Fruit fly (Drosophila melanogaster) whole organism, embryonic: ENCODE measurements around the gene orion.

Experiments used
- Aef1 ChIP-seq: fragments of 200-800 bp; sonication (Bioruptor generic); IDR thresholded peaks from 3 replicates; pipeline ENCODE4 v1.3.6; 2022; ENCODE audit warnings: missing biosample characterization, missing genetic modification characterization
- B-H2 ChIP-seq: fragments of 200-800 bp; sonication (Bioruptor generic); optimal IDR thresholded peaks from 2 replicates; lab custom pipeline; 2018; ENCODE audit warnings: missing biosample characterization, mild to moderate bottlenecking, missing genetic modification characterization
- CG10274 ChIP-seq: fragments of 200-800 bp; sonication (Bioruptor generic); optimal IDR thresholded peaks from 3 replicates; lab custom pipeline; 2017; ENCODE audit warnings: missing biosample characterization, mild to moderate bottlenecking, missing genetic modification characterization
- CG11085 ChIP-seq: fragments of 200-800 bp; sonication (Bioruptor generic); IDR thresholded peaks from 2 replicates; pipeline ENCODE4 v1.3.6; 2022; ENCODE audit warnings: missing biosample characterization, missing genetic modification characterization
- CG11247 ChIP-seq: fragments of 200-800 bp; sonication (Bioruptor generic); IDR thresholded peaks from 2 replicates; pipeline ENCODE4 v1.3.6; 2022; ENCODE audit warnings: missing biosample characterization, missing genetic modification characterization
- CG15696 ChIP-seq: fragments of 200-800 bp; sonication (Bioruptor generic); optimal IDR thresholded peaks from 2 replicates; lab custom pipeline; 2019; ENCODE audit warnings: missing biosample characterization, mild to moderate bottlenecking, missing genetic modification characterization, moderate library complexity
- CG17568 ChIP-seq: fragments of 200-800 bp; sonication (Bioruptor generic); optimal IDR thresholded peaks from 2 replicates; lab custom pipeline; 2018; ENCODE audit warnings: missing biosample characterization, mild to moderate bottlenecking, missing genetic modification characterization, moderate library complexity
- CG17802 ChIP-seq: fragments of 200-800 bp; sonication (Bioruptor generic); optimal IDR thresholded peaks from 2 replicates; lab custom pipeline; 2018; ENCODE audit warnings: missing biosample characterization, mild to moderate bottlenecking, missing genetic modification characterization, moderate library complexity
- CG1792 ChIP-seq: fragments of 200-800 bp; sonication (Bioruptor generic); optimal IDR thresholded peaks from 2 replicates; lab custom pipeline; 2016; ENCODE audit warnings: missing biosample characterization, missing genetic modification characterization
- CG30403 ChIP-seq: fragments of 200-800 bp; sonication (Bioruptor generic); optimal IDR thresholded peaks from 3 replicates; lab custom pipeline; 2016; ENCODE audit warnings: missing biosample characterization, missing genetic modification characterization
- CG5245 ChIP-seq: fragments of 200-800 bp; sonication (Bioruptor generic); optimal IDR thresholded peaks from 3 replicates; lab custom pipeline; 2016; ENCODE audit warnings: missing biosample characterization, missing genetic modification characterization
- CG6765 ChIP-seq: fragments of 200-800 bp; sonication (Bioruptor generic); optimal IDR thresholded peaks from 3 replicates; lab custom pipeline; 2017; ENCODE audit warnings: missing biosample characterization, mild to moderate bottlenecking, missing genetic modification characterization
- CG7271 ChIP-seq: fragments of 200-800 bp; sonication (Bioruptor generic); optimal IDR thresholded peaks from 2 replicates; lab custom pipeline; 2018; ENCODE audit warnings: missing biosample characterization, mild to moderate bottlenecking, missing genetic modification characterization, moderate library complexity
- CG8089 ChIP-seq: fragments of 200-800 bp; sonication (Bioruptor generic); optimal IDR thresholded peaks from 3 replicates; lab custom pipeline; 2016; ENCODE audit warnings: missing biosample characterization, missing genetic modification characterization
- CG9215 ChIP-seq: fragments of 200-800 bp; sonication (Bioruptor generic); IDR thresholded peaks from 2 replicates; pipeline ENCODE4 v1.3.6; 2022; ENCODE audit warnings: missing biosample characterization, missing genetic modification characterization
- D19B ChIP-seq: fragments of 200-800 bp; sonication (Bioruptor generic); optimal IDR thresholded peaks from 2 replicates; lab custom pipeline; 2017; ENCODE audit warnings: missing biosample characterization, mild to moderate bottlenecking, missing genetic modification characterization
- Doc2 ChIP-seq: fragments of 200-800 bp; sonication (Bioruptor generic); IDR thresholded peaks from 2 replicates; pipeline ENCODE4 v1.3.6; 2022; ENCODE audit warnings: missing biosample characterization, missing genetic modification characterization
- Doc3 ChIP-seq: fragments of 200-800 bp; sonication (Bioruptor generic); IDR thresholded peaks from 3 replicates; pipeline ENCODE4 v1.3.6; 2022; ENCODE audit warnings: missing biosample characterization, missing genetic modification characterization; ENCODE audit not compliant: partially characterized antibody
- ERR ChIP-seq: fragments of 200-800 bp; sonication (Bioruptor generic); optimal IDR thresholded peaks from 2 replicates; lab custom pipeline; 2016; ENCODE audit warnings: missing biosample characterization, missing genetic modification characterization
- Fer1 ChIP-seq: fragments of 200-800 bp; sonication (Bioruptor generic); optimal IDR thresholded peaks from 2 replicates; lab custom pipeline; 2017; ENCODE audit warnings: missing biosample characterization, mild to moderate bottlenecking, missing genetic modification characterization
- HLH54F ChIP-seq: fragments of 200-800 bp; sonication (Bioruptor generic); optimal IDR thresholded peaks from 3 replicates; lab custom pipeline; 2016; ENCODE audit warnings: missing biosample characterization, missing genetic modification characterization
- Lim3 ChIP-seq: fragments of 200-800 bp; sonication (Bioruptor generic); IDR thresholded peaks from 2 replicates; pipeline ENCODE4 v1.3.6; 2022; ENCODE audit warnings: missing biosample characterization, missing genetic modification characterization
- Mad ChIP-seq: fragments of 200-800 bp; sonication (Bioruptor generic); optimal IDR thresholded peaks from 2 replicates; lab custom pipeline; 2016; ENCODE audit warnings: missing biosample characterization, missing genetic modification characterization
- NK7.1 ChIP-seq: fragments of 200-800 bp; sonication (Bioruptor generic); optimal IDR thresholded peaks from 3 replicates; lab custom pipeline; 2016; ENCODE audit warnings: missing biosample characterization, missing genetic modification characterization
- Vsx1 ChIP-seq: fragments of 200-800 bp; sonication (Bioruptor generic); optimal IDR thresholded peaks from 2 replicates; lab custom pipeline; 2017; ENCODE audit warnings: missing biosample characterization, mild to moderate bottlenecking, missing genetic modification characterization, missing genetic modification reagents
- ac ChIP-seq: fragments of 200-800 bp; sonication (Bioruptor generic); optimal IDR thresholded peaks from 3 replicates; lab custom pipeline; 2017; ENCODE audit warnings: missing biosample characterization, mild to moderate bottlenecking, missing genetic modification characterization
- amos ChIP-seq: fragments of 200-800 bp; sonication (Bioruptor generic); IDR thresholded peaks from 2 replicates; pipeline ENCODE4 v1.3.6; 2022; ENCODE audit warnings: missing biosample characterization, missing genetic modification characterization; ENCODE audit not compliant: partially characterized antibody
- crp ChIP-seq, 2 experiments: fragments of 200-800 bp; sonication (Bioruptor generic); optimal IDR thresholded peaks; 2 replicates in 1 of 2; 3 replicates in 1 of 2; lab custom pipeline; 2017; ENCODE audit warnings: missing biosample characterization in 2 of 2, missing genetic modification characterization in 2 of 2, mild to moderate bottlenecking in 1 of 2, moderate library complexity in 1 of 2
- danr ChIP-seq: fragments of 200-800 bp; sonication (Bioruptor generic); IDR thresholded peaks from 2 replicates; pipeline ENCODE4 v1.3.6; 2022; ENCODE audit warnings: missing biosample characterization, missing genetic modification characterization
- fd96Cb ChIP-seq: fragments of 200-800 bp; sonication (Bioruptor generic); optimal IDR thresholded peaks from 2 replicates; lab custom pipeline; 2018; ENCODE audit warnings: missing biosample characterization, mild to moderate bottlenecking, missing genetic modification characterization, moderate library complexity
- fru ChIP-seq: fragments of >200 bp; optimal IDR thresholded peaks from 2 replicates; lab custom pipeline; 2017
- gro ChIP-seq: fragments of 200-800 bp; sonication (Bioruptor generic); optimal IDR thresholded peaks from 2 replicates; lab custom pipeline; 2016; ENCODE audit warnings: missing biosample characterization, missing genetic modification characterization
- kni ChIP-seq: fragments of 200-800 bp; sonication (Bioruptor generic); optimal IDR thresholded peaks from 3 replicates; lab custom pipeline; 2017; ENCODE audit warnings: mild to moderate bottlenecking, missing biosample characterization, missing genetic modification reagents, missing genetic modification characterization
- lmd ChIP-seq: fragments of 200-800 bp; sonication (Bioruptor generic); IDR thresholded peaks from 2 replicates; pipeline ENCODE4 v1.3.6; 2022; ENCODE audit warnings: missing biosample characterization, missing genetic modification characterization
- nom ChIP-seq: fragments of 200-800 bp; sonication (Bioruptor generic); optimal IDR thresholded peaks from 2 replicates; lab custom pipeline; 2017; ENCODE audit warnings: missing biosample characterization, missing genetic modification characterization, mild to moderate bottlenecking, moderate library complexity, missing genetic modification reagents
- oc ChIP-seq: fragments of 200-800 bp; sonication (Bioruptor generic); optimal IDR thresholded peaks from 2 replicates; lab custom pipeline; 2018; ENCODE audit warnings: missing biosample characterization, mild to moderate bottlenecking, missing genetic modification characterization, moderate library complexity
- onecut ChIP-seq: fragments of 200-800 bp; sonication (Bioruptor generic); IDR thresholded peaks from 2 replicates; pipeline ENCODE4 v1.3.6; 2022; ENCODE audit warnings: missing biosample characterization, missing genetic modification characterization
- pan ChIP-seq, 4 experiments: fragments of >200 bp in 3 of 4; fragments of 200-800 bp in 1 of 4; sonication (Bioruptor generic) in 1 of 4; optimal IDR thresholded peaks in 3 of 4; IDR thresholded peaks in 1 of 4; 2 replicates each; pipeline versions ENCODE4 v1.3.6 to Lab custom; 2017 to 2022; ENCODE audit warnings: missing biosample characterization in 2 of 4, missing genetic modification characterization in 2 of 4, mixed read lengths in 1 of 4
- scrt ChIP-seq: fragments of 200-800 bp; sonication (Bioruptor generic); optimal IDR thresholded peaks from 2 replicates; lab custom pipeline; 2018; ENCODE audit warnings: missing biosample characterization, mild to moderate bottlenecking, missing genetic modification characterization, moderate library complexity
- slp2 ChIP-seq: fragments of 200-800 bp; sonication (Bioruptor generic); optimal IDR thresholded peaks from 2 replicates; lab custom pipeline; 2016; ENCODE audit warnings: missing biosample characterization, missing genetic modification characterization
- sr ChIP-seq: fragments of 200-800 bp; sonication (Bioruptor generic); IDR thresholded peaks from 3 replicates; pipeline ENCODE4 v1.3.6; 2022; ENCODE audit warnings: missing biosample characterization, missing genetic modification characterization
- ssp ChIP-seq: fragments of 200-800 bp; sonication (Bioruptor generic); IDR thresholded peaks from 2 replicates; pipeline ENCODE4 v1.3.6; 2022; ENCODE audit warnings: missing biosample characterization, missing genetic modification characterization
- stwl ChIP-seq: fragments of 200-800 bp; sonication (Bioruptor generic); optimal IDR thresholded peaks from 3 replicates; lab custom pipeline; 2018; ENCODE audit warnings: missing biosample characterization, mild to moderate bottlenecking, missing genetic modification characterization, moderate library complexity
- sug ChIP-seq: fragments of 200-800 bp; optimal IDR thresholded peaks from 2 replicates; lab custom pipeline; 2019; ENCODE audit warnings: missing biosample characterization, mild to moderate bottlenecking, missing genetic modification characterization, moderate library complexity
- tin ChIP-seq: fragments of 200-800 bp; sonication (Bioruptor generic); optimal IDR thresholded peaks from 3 replicates; lab custom pipeline; 2016; ENCODE audit warnings: missing biosample characterization, missing genetic modification characterization
- tna ChIP-seq: fragments of 200-800 bp; sonication (Bioruptor generic); IDR thresholded peaks from 2 replicates; pipeline ENCODE4 v1.3.6; 2022; ENCODE audit warnings: missing biosample characterization, missing genetic modification characterization; ENCODE audit not compliant: partially characterized antibody
- ttk ChIP-seq: fragments of 200-800 bp; sonication (Bioruptor generic); IDR thresholded peaks from 2 replicates; pipeline ENCODE4 v2.1.2; 2022; ENCODE audit warnings: missing biosample characterization, missing genetic modification characterization
- twi ChIP-seq: fragments of 200-800 bp; optimal IDR thresholded peaks from 2 replicates; lab custom pipeline; 2019; ENCODE audit warnings: missing biosample characterization, mild to moderate bottlenecking, missing genetic modification characterization, moderate library complexity
- zen2 ChIP-seq: fragments of 200-800 bp; sonication (Bioruptor generic); IDR thresholded peaks from 3 replicates; pipeline ENCODE4 v1.3.6; 2022; ENCODE audit warnings: missing biosample characterization, missing genetic modification characterization; ENCODE audit not compliant: partially characterized antibody
- zfh1 ChIP-seq: fragments of 200-800 bp; sonication (Bioruptor generic); IDR thresholded peaks from 3 replicates; pipeline ENCODE4 v1.3.6; 2022; ENCODE audit warnings: missing biosample characterization, missing genetic modification characterization

orion gene

DNA sequence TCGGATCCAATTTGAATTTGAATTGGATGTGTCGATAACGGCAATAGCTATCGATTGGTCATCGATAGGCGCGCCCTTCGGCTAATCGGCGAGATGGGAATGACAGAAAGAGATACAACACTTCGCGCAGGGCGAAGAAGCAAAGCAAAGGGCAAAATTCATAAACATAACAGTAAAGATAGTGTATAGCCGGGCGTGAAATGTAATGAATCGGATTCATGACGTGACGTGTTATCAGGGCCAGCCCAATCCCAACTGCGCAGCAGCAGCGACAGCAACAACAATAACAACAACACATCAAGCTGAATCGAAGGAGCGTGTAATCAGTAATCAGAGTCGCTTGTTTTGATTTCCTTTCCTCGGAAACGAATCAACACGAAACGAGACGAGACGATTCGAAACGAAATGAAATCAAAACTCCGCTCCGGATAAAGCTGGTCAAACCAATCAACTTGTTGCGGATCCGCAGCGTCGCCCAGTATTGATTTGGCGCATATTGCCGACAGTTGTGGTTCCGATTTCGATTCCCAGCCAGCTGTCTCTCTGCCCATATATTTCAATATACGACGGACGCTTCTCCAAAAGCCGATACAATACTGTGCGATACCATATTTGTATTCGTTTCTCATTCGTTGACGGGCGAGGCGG, 34.6 kb downstream of the orion start, which contains the start of gene snz (continued):
- TF ChIP-seq CG15696 (tag; lab: Kevin White, UChicago) (no peak), oc (no peak), scrt (peak; percentile 87), stwl (tag; lab: Kevin White, UChicago) (peak; percentile 49), fd96Cb (tag; lab: Kevin White, UChicago) (no peak), CG1792 (no peak), danr (no peak), Aef1 (GFP tag; lab: Robert Waterston, UW) (no peak), fru (no peak), CG9215 (GFP tag; lab: Robert Waterston, UW) (no peak), sr (GFP tag; lab: Robert Waterston, UW) (no peak), Mad (no peak), Fer1 (peak; percentile 34), tna (GFP tag; lab: Robert Waterston, UW) (peak; percentile 80), ac (GFP tag; lab: Kevin White, UChicago) (no peak), sug (tag; lab: Kevin White, UChicago) (peak; percentile 77), CG6765 (GFP tag; lab: Kevin White, UChicago) (no peak), gro (GFP tag; lab: Kevin White, UChicago) (no peak), CG10274 (no peak), zen2 (peak; percentile 68; the same call in 2 of the 3 replicates), pan (optimal IDR thresholded peaks at IDR 0.05; lab: Kevin White, UChicago) (no peak), pan (GFP tag; optimal IDR thresholded peaks at IDR 0.05 in 1 of 2, IDR thresholded peaks at IDR 0.05 in 1 of 2) (peak in 1 of 2 experiments; percentile 19), CG11247 (GFP tag; lab: Robert Waterston, UW) (no peak), Lim3 (no peak), CG17802 (no peak), twi (tag; lab: Kevin White, UChicago) (no peak), kni (no peak), tin (GFP tag; lab: Kevin White, UChicago) (no peak), CG11085 (GFP tag; lab: Robert Waterston, UW) (no peak), ERR (GFP tag; lab: Kevin White, UChicago) (no peak), nom (GFP tag; lab: Kevin White, UChicago) (peak; percentile 11), CG5245 (GFP tag; lab: Kevin White, UChicago) (no peak), onecut (GFP tag; lab: Robert Waterston, UW) (peak; percentile 85), zfh1 (GFP tag; lab: Robert Waterston, UW) (0 out of 3 replicates have a peak, but pooled peaks have one; percentile 27), amos (GFP tag; lab: Robert Waterston, UW) (peak; percentile 78; the same call in 1 of the 2 replicates), CG7271 (tag; lab: Kevin White, UChicago) (no peak), B-H2 (peak; percentile 30), CG30403 (GFP tag; lab: Kevin White, UChicago) (no peak), ssp (no peak), ttk (GFP tag; lab: Robert Waterston, UW) (no peak), slp2 (no peak), Doc2 (GFP tag; lab: Robert Waterston, UW) (no peak), CG17568 (no peak), crp (GFP tag; optimal IDR thresholded peaks at IDR 0.05; lab: Kevin White, UChicago) (peak in 1 of 2 experiments; percentile 0), CG8089 (GFP tag; lab: Kevin White, UChicago) (no peak), HLH54F (no peak), D19B (GFP tag; lab: Kevin White, UChicago) (no peak), Vsx1 (GFP tag; lab: Kevin White, UChicago) (no peak), lmd (GFP tag; lab: Robert Waterston, UW) (no peak), Doc3 (GFP tag; lab: Robert Waterston, UW) (peak; percentile 57; the same call in 1 of the 3 replicates), NK7.1 (GFP tag; lab: Kevin White, UChicago) (no peak)
